Fruit fly (Drosophila melanogaster) whole organism, embryonic: ENCODE results near the gene CG31798.

Experiments used
- Abd-B ChIP-seq: fragments of 200-800 bp; sonication (Bioruptor generic); optimal IDR thresholded peaks from 2 replicates; lab custom pipeline; 2018; ENCODE audit warnings: missing biosample characterization, mild to moderate bottlenecking, missing genetic modification characterization, moderate library complexity
- Bteb2 ChIP-seq: fragments of 200-800 bp; sonication (Bioruptor generic); optimal IDR thresholded peaks from 2 replicates; lab custom pipeline; 2016; ENCODE audit warnings: missing biosample characterization, missing genetic modification characterization
- CG12391 ChIP-seq: fragments of 200-800 bp; sonication (Bioruptor generic); optimal IDR thresholded peaks from 3 replicates; lab custom pipeline; 2018; ENCODE audit warnings: missing biosample characterization, mild to moderate bottlenecking, missing genetic modification characterization, moderate library complexity
- CG13296 ChIP-seq: fragments of 200-800 bp; sonication (Bioruptor generic); optimal IDR thresholded peaks from 3 replicates; lab custom pipeline; 2018; ENCODE audit warnings: missing biosample characterization, mild to moderate bottlenecking, missing genetic modification characterization
- CG1792 ChIP-seq: fragments of 200-800 bp; sonication (Bioruptor generic); optimal IDR thresholded peaks from 2 replicates; lab custom pipeline; 2016; ENCODE audit warnings: missing biosample characterization, missing genetic modification characterization
- CG1832 ChIP-seq: fragments of 200-800 bp; sonication (Bioruptor generic); optimal IDR thresholded peaks from 2 replicates; lab custom pipeline; 2017; ENCODE audit warnings: missing biosample characterization, mild to moderate bottlenecking, missing genetic modification characterization, inconsistent platforms
- CG31441 ChIP-seq: fragments of 200-800 bp; sonication (Bioruptor generic); IDR thresholded peaks from 2 replicates; pipeline ENCODE4 v1.3.6; 2022; ENCODE audit warnings: missing biosample characterization, missing genetic modification characterization
- CG3407 ChIP-seq: fragments of 200-800 bp; sonication (Bioruptor generic); optimal IDR thresholded peaks from 2 replicates; lab custom pipeline; 2018; ENCODE audit warnings: missing biosample characterization, mild to moderate bottlenecking, missing genetic modification characterization
- CG3995 ChIP-seq: fragments of 200-800 bp; sonication (Bioruptor generic); optimal IDR thresholded peaks from 3 replicates; lab custom pipeline; 2016; ENCODE audit warnings: missing biosample characterization, missing genetic modification characterization
- CG4854 ChIP-seq: fragments of 200-800 bp; sonication (Bioruptor generic); optimal IDR thresholded peaks from 2 replicates; lab custom pipeline; 2016; ENCODE audit warnings: missing biosample characterization, missing genetic modification characterization, inconsistent platforms
- CG7357 ChIP-seq: fragments of 200-800 bp; sonication (Bioruptor generic); IDR thresholded peaks from 3 replicates; pipeline ENCODE4 v1.3.6; 2022; ENCODE audit warnings: missing biosample characterization, missing genetic modification characterization
- CG8944 ChIP-seq: fragments of 200-800 bp; sonication (Bioruptor generic); optimal IDR thresholded peaks from 3 replicates; lab custom pipeline; 2016; ENCODE audit warnings: missing biosample characterization, missing genetic modification characterization
- CG9817 ChIP-seq: fragments of 200-800 bp; sonication (Bioruptor generic); optimal IDR thresholded peaks from 2 replicates; lab custom pipeline; 2018; ENCODE audit warnings: missing biosample characterization, mild to moderate bottlenecking, missing genetic modification characterization, moderate library complexity
- Dip2 ChIP-seq: fragments of 200-800 bp; sonication (Bioruptor generic); IDR thresholded peaks from 2 replicates; pipeline ENCODE4 v1.3.6; 2022; ENCODE audit warnings: missing biosample characterization, missing genetic modification characterization
- Mrtf ChIP-seq: fragments of 200-800 bp; sonication (Bioruptor generic); IDR thresholded peaks from 3 replicates; pipeline ENCODE4 v1.3.6; 2022; ENCODE audit warnings: missing biosample characterization, missing genetic modification characterization
- Nf-YA ChIP-seq: fragments of 200-800 bp; sonication (Bioruptor generic); IDR thresholded peaks from 2 replicates; pipeline ENCODE4 v1.3.6; 2022; ENCODE audit warnings: missing biosample characterization, missing genetic modification characterization
- ase ChIP-seq: fragments of 200-800 bp; sonication (Bioruptor generic); IDR thresholded peaks from 3 replicates; pipeline ENCODE4 v1.3.6; 2022; ENCODE audit warnings: missing biosample characterization, missing genetic modification characterization
- cato ChIP-seq: fragments of 200-800 bp; sonication (Bioruptor generic); optimal IDR thresholded peaks from 2 replicates; lab custom pipeline; 2016; ENCODE audit warnings: missing biosample characterization, missing genetic modification characterization, borderline replicate concordance
- crol ChIP-seq: fragments of 200-800 bp; sonication (Bioruptor generic); IDR thresholded peaks from 2 replicates; pipeline ENCODE4 v1.3.6; 2022; ENCODE audit warnings: missing biosample characterization, missing genetic modification characterization
- her ChIP-seq: fragments of 200-800 bp; sonication (Bioruptor generic); optimal IDR thresholded peaks from 2 replicates; lab custom pipeline; 2016; ENCODE audit warnings: missing biosample characterization, missing genetic modification characterization
- jumu ChIP-seq: fragments of 200-800 bp; sonication (Bioruptor generic); optimal IDR thresholded peaks from 3 replicates; lab custom pipeline; 2016; ENCODE audit warnings: missing biosample characterization, missing genetic modification characterization
- ken ChIP-seq: fragments of 200-800 bp; sonication (Bioruptor generic); IDR thresholded peaks from 3 replicates; pipeline ENCODE4 v1.3.6; 2022; ENCODE audit warnings: missing biosample characterization, missing genetic modification characterization
- lab ChIP-seq: fragments of 200-800 bp; sonication (Bioruptor generic); optimal IDR thresholded peaks from 3 replicates; lab custom pipeline; 2017; ENCODE audit warnings: missing biosample characterization, missing genetic modification characterization, mild to moderate bottlenecking, moderate library complexity, missing genetic modification reagents
- nerfin-2 ChIP-seq: fragments of 200-800 bp; sonication (Bioruptor generic); IDR thresholded peaks from 2 replicates; pipeline ENCODE4 v1.3.6; 2022; ENCODE audit warnings: missing biosample characterization, missing genetic modification characterization; ENCODE audit not compliant: partially characterized antibody
- tna ChIP-seq: fragments of 200-800 bp; sonication (Bioruptor generic); IDR thresholded peaks from 2 replicates; pipeline ENCODE4 v1.3.6; 2022; ENCODE audit warnings: missing biosample characterization, missing genetic modification characterization; ENCODE audit not compliant: partially characterized antibody
- trh ChIP-seq: fragments of 200-800 bp; sonication (Bioruptor generic); optimal IDR thresholded peaks from 2 replicates; lab custom pipeline; 2016; ENCODE audit warnings: missing biosample characterization, missing genetic modification characterization
- unc-4 ChIP-seq: fragments of 200-800 bp; sonication (Bioruptor generic); IDR thresholded peaks from 2 replicates; pipeline ENCODE4 v1.3.6; 2022; ENCODE audit warnings: missing biosample characterization, missing genetic modification characterization; ENCODE audit not compliant: partially characterized antibody
- wdn ChIP-seq: fragments of 200-800 bp; sonication (Bioruptor generic); IDR thresholded peaks from 2 replicates; pipeline ENCODE4 v1.3.6; 2022; ENCODE audit warnings: missing biosample characterization, missing genetic modification characterization
- zfh2 ChIP-seq: fragments of 200-800 bp; sonication (Bioruptor generic); optimal IDR thresholded peaks from 2 replicates; lab custom pipeline; 2016; ENCODE audit warnings: missing biosample characterization, missing genetic modification characterization

CG31798 gene

dm6 chr2L:19444734-19445140 is 50.8 kb downstream of the CG31798 start, which contains the start of gene Hs2st (continued):
- TF ChIP-seq CG13296 (GFP tag; lab: Kevin White, UChicago) = peak; percentile 84
- TF ChIP-seq wdn (GFP tag; lab: Robert Waterston, UW) = peak; percentile 89
- TF ChIP-seq CG12391 (tag; lab: Kevin White, UChicago) = peak; percentile 93
- TF ChIP-seq CG1832 (GFP tag; lab: Kevin White, UChicago) = no peak
- TF ChIP-seq CG4854 (GFP tag; lab: Kevin White, UChicago) = peak; percentile 88
- TF ChIP-seq jumu (GFP tag; lab: Kevin White, UChicago) = peak; percentile 97
- peak; percentile 87 for TF ChIP-seq CG7357 (GFP tag; lab: Robert Waterston, UW)
- peak; percentile 94 for TF ChIP-seq cato
- TF ChIP-seq lab (GFP tag; lab: Kevin White, UChicago) = peak; percentile 93
- TF ChIP-seq CG1792 (GFP tag; lab: Kevin White, UChicago) = peak; percentile 89
- no peak; the same call in 1 of the 2 replicates for TF ChIP-seq CG31441 (GFP tag; lab: Robert Waterston, UW)
- TF ChIP-seq ken (GFP tag; lab: Robert Waterston, UW) = peak; percentile 95
- 0 out of 2 replicates have a peak, but pooled peaks have one; percentile 44 for TF ChIP-seq unc-4 (GFP tag; lab: Robert Waterston, UW)
- TF ChIP-seq crol (GFP tag; lab: Robert Waterston, UW) = no peak; the same call in 1 of the 2 replicates
- TF ChIP-seq trh (GFP tag; lab: Kevin White, UChicago) = peak; percentile 81
- peak; percentile 86 for TF ChIP-seq her (GFP tag; lab: Kevin White, UChicago)
- peak; percentile 94 for TF ChIP-seq Abd-B (GFP tag; lab: Kevin White, UChicago)
- peak; percentile 95 for TF ChIP-seq Bteb2 (GFP tag; lab: Kevin White, UChicago)
- TF ChIP-seq zfh2 (GFP tag; lab: Kevin White, UChicago) = peak; percentile 98
- peak; percentile 87 for TF ChIP-seq CG3995
- TF ChIP-seq ase (GFP tag; lab: Robert Waterston, UW) = peak; percentile 87; the same call in 2 of the 3 replicates
- TF ChIP-seq nerfin-2 (GFP tag; lab: Robert Waterston, UW) = no peak
- TF ChIP-seq Mrtf (GFP tag; lab: Robert Waterston, UW) = peak; percentile 86
- TF ChIP-seq CG9817 = peak; percentile 95
- TF ChIP-seq CG8944 = peak; percentile 95
- peak; percentile 74 for TF ChIP-seq CG3407 (GFP tag; lab: Kevin White, UChicago)
- TF ChIP-seq tna (GFP tag; lab: Robert Waterston, UW) = no peak
- peak; percentile 65; the same call in 1 of the 2 replicates for TF ChIP-seq Nf-YA (GFP tag; lab: Robert Waterston, UW)
- peak; percentile 39; the same call in 1 of the 2 replicates for TF ChIP-seq Dip2
- TF ChIP-seq, all 482 proteins: peak for 429
